Worm (Caenorhabditis elegans): Measurements from ENCODE around the gene C48D1.1.

ce11 chrIV:13214466-13214865 is 17.3 kb upstream of the C48D1.1 start, which contains the start of gene cho-1:
- TF ChIP-seq ref-1 (GFP tag; conservative IDR thresholded peaks at IDR 0.05) (no peak), med-1 (GFP tag; optimal IDR thresholded peaks at IDR 0.05; ENCODE audit: insufficient read depth) (no peak), cog-1 (tag; optimal IDR thresholded peaks at IDR 0.05) (no peak), T22C8.4 (GFP tag; IDR thresholded peaks at IDR 0.05) (no peak), flt-1 (GFP tag; IDR thresholded peaks at IDR 0.05) (no peak), tab-1 (GFP tag; IDR thresholded peaks at IDR 0.05) (no peak), ztf-23 (GFP tag; IDR thresholded peaks at IDR 0.05) (no peak), ztf-29 (GFP tag; IDR thresholded peaks at IDR 0.05) (no peak)

Data from whole organism, midembryonic.